Worm (Caenorhabditis elegans) whole organism, young adult: ENCODE results near the gene dnj-9.

ENCODE experiments used
- B0019.2 ChIP-seq: fragments of 200-800 bp; sonication (Bioruptor generic); conservative IDR thresholded peaks from 2 replicates; pipeline ENCODE4 v1.3.6; 2022; ENCODE audit warnings: missing genetic modification reagents, missing genetic modification characterization, missing compliant biosample characterization
- B0261.1 ChIP-seq: sonication (generic microtip); optimal IDR thresholded peaks from 2 replicates; lab custom pipeline; 2016; ENCODE audit warnings: mild to moderate bottlenecking, missing genetic modification characterization, moderate library complexity, missing compliant biosample characterization
- F52B5.7 ChIP-seq: sonication (generic microtip); optimal IDR thresholded peaks from 2 replicates; lab custom pipeline; 2016; ENCODE audit warnings: mild to moderate bottlenecking, missing genetic modification characterization, missing compliant biosample characterization
- F55B11.4 ChIP-seq: sonication (generic microtip); optimal IDR thresholded peaks from 2 replicates; lab custom pipeline; 2016; ENCODE audit warnings: missing compliant biosample characterization, missing genetic modification characterization, borderline replicate concordance; ENCODE audit not compliant: insufficient read depth
- F57A8.1 ChIP-seq: fragments of 200-800 bp; sonication (Bioruptor generic); optimal IDR thresholded peaks from 2 replicates; lab custom pipeline; 2018; ENCODE audit warnings: mild to moderate bottlenecking, missing genetic modification characterization, moderate library complexity, missing compliant biosample characterization
- T07F8.4 ChIP-seq: sonication (generic microtip); optimal IDR thresholded peaks from 2 replicates; lab custom pipeline; 2016; ENCODE audit warnings: mild to moderate bottlenecking, missing genetic modification characterization, moderate library complexity, missing compliant biosample characterization
- Y53F4B.3 ChIP-seq: fragments of 200-800 bp; sonication (Bioruptor generic); IDR thresholded peaks from 2 replicates; pipeline ENCODE4 v1.3.6; 2022; ENCODE audit warnings: missing genetic modification reagents, missing genetic modification characterization, missing compliant biosample characterization
- Y56A3A.18 ChIP-seq: fragments of 200-800 bp; sonication (Bioruptor generic); IDR thresholded peaks from 2 replicates; pipeline ENCODE4 v1.3.6; 2022; ENCODE audit warnings: missing genetic modification reagents, missing genetic modification characterization, missing compliant biosample characterization
- Y79H2A.3 ChIP-seq: fragments of 200-800 bp; sonication (Bioruptor generic); conservative IDR thresholded peaks from 2 replicates; pipeline ENCODE4 v1.3.6; 2022; ENCODE audit warnings: missing genetic modification reagents, missing genetic modification characterization, missing compliant biosample characterization
- ama-1 ChIP-seq, 3 experiments: fragments of 150-350 bp in 1 of 3; sonication (generic microtip) in 2 of 3; optimal IDR thresholded peaks; 2 replicates each; lab custom pipeline; 2014 to 2018; ENCODE audit warnings: missing biosample characterization in 2 of 3, missing genetic modification characterization in 2 of 3, missing genetic modification reagents in 2 of 3
- aptf-2 ChIP-seq: fragments of 200-800 bp; sonication (Bioruptor generic); conservative IDR thresholded peaks from 2 replicates; pipeline ENCODE4 v1.3.6; 2022; ENCODE audit warnings: missing genetic modification reagents, missing genetic modification characterization, missing compliant biosample characterization
- atf-7 ChIP-seq: sonication (generic microtip); optimal IDR thresholded peaks from 2 replicates; lab custom pipeline; 2017; ENCODE audit warnings: mild to moderate bottlenecking, missing genetic modification characterization, missing compliant biosample characterization
- athp-1 ChIP-seq: sonication (generic microtip); optimal IDR thresholded peaks from 2 replicates; lab custom pipeline; 2017; ENCODE audit warnings: mild to moderate bottlenecking, missing genetic modification characterization, missing compliant biosample characterization
- attf-5 ChIP-seq: fragments of 200-800 bp; sonication (Bioruptor generic); optimal IDR thresholded peaks from 2 replicates; lab custom pipeline; 2018; ENCODE audit warnings: mild to moderate bottlenecking, missing genetic modification characterization, missing compliant biosample characterization
- attf-6 ChIP-seq: fragments of 200-800 bp; sonication (Bioruptor generic); IDR thresholded peaks from 2 replicates; pipeline ENCODE4 v1.3.6; 2022; ENCODE audit warnings: missing genetic modification reagents, missing genetic modification characterization, missing compliant biosample characterization
- bed-2 ChIP-seq: fragments of 200-800 bp; sonication (Bioruptor generic); IDR thresholded peaks from 2 replicates; pipeline ENCODE4 v1.3.6; 2022; ENCODE audit warnings: missing genetic modification reagents, missing genetic modification characterization, missing compliant biosample characterization
- cebp-2 ChIP-seq: fragments of 200-800 bp; sonication (Bioruptor generic); IDR thresholded peaks from 2 replicates; pipeline ENCODE4 v1.3.6; 2022; ENCODE audit warnings: missing genetic modification characterization, missing compliant biosample characterization
- ceh-40 ChIP-seq: fragments of 200-800 bp; sonication (Bioruptor generic); IDR thresholded peaks from 2 replicates; pipeline ENCODE4 v1.3.6; 2022; ENCODE audit warnings: missing genetic modification characterization, missing compliant biosample characterization
- ceh-91 ChIP-seq: fragments of 200-800 bp; sonication (Bioruptor generic); IDR thresholded peaks from 2 replicates; pipeline ENCODE4 v1.3.6; 2022; ENCODE audit warnings: missing genetic modification reagents, missing genetic modification characterization, missing compliant biosample characterization
- die-1 ChIP-seq: sonication (generic microtip); optimal IDR thresholded peaks from 2 replicates; lab custom pipeline; 2016; ENCODE audit warnings: missing genotype, mild to moderate bottlenecking, missing genetic modification characterization, missing compliant biosample characterization
- dox-1 ChIP-seq: fragments of 200-800 bp; sonication (Bioruptor generic); IDR thresholded peaks from 2 replicates; pipeline ENCODE4 v1.3.6; 2022; ENCODE audit warnings: missing genetic modification reagents, missing genetic modification characterization, missing compliant biosample characterization
- dpff-1 ChIP-seq: sonication (generic microtip); optimal IDR thresholded peaks from 2 replicates; lab custom pipeline; 2017; ENCODE audit warnings: mild to moderate bottlenecking, missing genetic modification characterization, missing compliant biosample characterization
- efl-1 ChIP-seq: fragments of 150-350 bp; optimal IDR thresholded peaks from 2 replicates; lab custom pipeline; 2014; ENCODE audit warnings: missing biosample characterization, missing genetic modification reagents, missing genetic modification characterization
- ekl-4 ChIP-seq: fragments of 200-800 bp; sonication (Bioruptor generic); IDR thresholded peaks from 2 replicates; pipeline ENCODE4 v1.3.6; 2022; ENCODE audit warnings: missing genetic modification reagents, missing genetic modification characterization, missing compliant biosample characterization
- gei-17 ChIP-seq: fragments of 200-800 bp; sonication (Bioruptor generic); optimal IDR thresholded peaks from 2 replicates; lab custom pipeline; 2018; ENCODE audit warnings: mild to moderate bottlenecking, missing genetic modification characterization, missing compliant biosample characterization
- hlh-12 ChIP-seq: sonication (generic microtip); optimal IDR thresholded peaks from 2 replicates; lab custom pipeline; 2016; ENCODE audit warnings: missing genetic modification characterization, missing compliant biosample characterization
- hlh-26 ChIP-seq: fragments of 200-800 bp; sonication (Bioruptor generic); conservative IDR thresholded peaks from 2 replicates; pipeline ENCODE4 v1.3.6; 2022; ENCODE audit warnings: missing genetic modification reagents, missing genetic modification characterization, missing compliant biosample characterization
- let-526 ChIP-seq: fragments of 200-800 bp; sonication (Bioruptor generic); IDR thresholded peaks from 2 replicates; pipeline ENCODE4 v1.3.6; 2022; ENCODE audit warnings: missing genetic modification reagents, missing genetic modification characterization, missing compliant biosample characterization
- lin-35 ChIP-seq, 3 experiments: fragments of 150-350 bp in 2 of 3; sonication (generic microtip) in 1 of 3; optimal IDR thresholded peaks; 2 replicates each; lab custom pipeline; 2014 to 2018; ENCODE audit warnings: missing biosample characterization in 3 of 3, missing genetic modification characterization in 3 of 3, missing genetic modification reagents in 3 of 3
- lsl-1 ChIP-seq: fragments of 200-800 bp; sonication (Bioruptor generic); optimal IDR thresholded peaks from 2 replicates; lab custom pipeline; 2018; ENCODE audit warnings: mild to moderate bottlenecking, missing genetic modification characterization, moderate library complexity, missing compliant biosample characterization
- lsy-27 ChIP-seq: sonication (generic microtip); optimal IDR thresholded peaks from 2 replicates; lab custom pipeline; 2017; ENCODE audit warnings: missing genetic modification characterization, mild to moderate bottlenecking, missing compliant biosample characterization, antibody characterized with exemption, missing genotype, borderline replicate concordance; ENCODE audit not compliant: insufficient read depth
- madf-10 ChIP-seq: sonication (generic microtip); optimal IDR thresholded peaks from 2 replicates; lab custom pipeline; 2016; ENCODE audit warnings: mild to moderate bottlenecking, missing genetic modification characterization, missing compliant biosample characterization
- madf-3 ChIP-seq: fragments of 200-800 bp; sonication (Bioruptor generic); IDR thresholded peaks from 2 replicates; pipeline ENCODE4 v1.3.6; 2022; ENCODE audit warnings: missing genetic modification reagents, missing genetic modification characterization, missing compliant biosample characterization
- nfya-2 ChIP-seq: fragments of 200-800 bp; sonication (Bioruptor generic); IDR thresholded peaks from 2 replicates; pipeline ENCODE4 v1.3.6; 2022; ENCODE audit warnings: missing genetic modification reagents, missing genetic modification characterization, missing compliant biosample characterization
- pbrm-1 ChIP-seq: fragments of 200-800 bp; sonication (Bioruptor generic); IDR thresholded peaks from 2 replicates; pipeline ENCODE4 v1.3.6; 2022; ENCODE audit warnings: missing genetic modification reagents, missing genetic modification characterization, missing compliant biosample characterization
- rec-8 ChIP-seq, 2 experiments: sonication (generic microtip); optimal IDR thresholded peaks; 2 replicates each; lab custom pipeline; 2016; ENCODE audit warnings: mild to moderate bottlenecking in 2 of 2, missing genetic modification characterization in 2 of 2, missing genetic modification reagents in 2 of 2, missing genotype in 2 of 2, missing biosample characterization in 1 of 2, missing compliant biosample characterization in 1 of 2, moderate library complexity in 1 of 2
- repo-1 ChIP-seq: sonication (generic microtip); optimal IDR thresholded peaks from 2 replicates; lab custom pipeline; 2017; ENCODE audit warnings: mild to moderate bottlenecking, missing genetic modification characterization, missing compliant biosample characterization
- rpc-1 ChIP-seq, 2 experiments: fragments of 150-350 bp in 1 of 2; sonication (generic microtip) in 1 of 2; optimal IDR thresholded peaks; 2 replicates each; lab custom pipeline; 2014 to 2018; ENCODE audit warnings: missing biosample characterization in 1 of 2, missing genetic modification characterization in 1 of 2, missing genetic modification reagents in 1 of 2, missing genotype in 1 of 2
- sea-2 ChIP-seq: fragments of 200-800 bp; sonication (Bioruptor generic); IDR thresholded peaks from 2 replicates; pipeline ENCODE4 v1.3.6; 2022; ENCODE audit warnings: missing genetic modification characterization, missing compliant biosample characterization
- snpc-1.3 ChIP-seq: sonication (generic microtip); optimal IDR thresholded peaks from 2 replicates; lab custom pipeline; 2017; ENCODE audit warnings: missing genetic modification characterization, mild to moderate bottlenecking, missing compliant biosample characterization, antibody characterized with exemption, moderate library complexity, missing genotype, missing genetic modification reagents; ENCODE audit not compliant: insufficient read depth
- snpc-3.4 ChIP-seq: sonication (generic microtip); optimal IDR thresholded peaks from 2 replicates; lab custom pipeline; 2017; ENCODE audit warnings: missing genetic modification characterization, mild to moderate bottlenecking, missing compliant biosample characterization, antibody characterized with exemption, moderate library complexity, missing genotype, missing genetic modification reagents
- snpc-4 ChIP-seq, 5 experiments: fragments of 150-350 bp in 1 of 5; sonication (generic microtip) in 4 of 5; optimal IDR thresholded peaks; 2 replicates each; lab custom pipeline; 2014 to 2018; ENCODE audit warnings: missing genetic modification characterization in 5 of 5, missing biosample characterization in 3 of 5, antibody characterized with exemption in 2 of 5, mild to moderate bottlenecking in 2 of 5, missing compliant biosample characterization in 2 of 5, missing genotype in 2 of 5, moderate library complexity in 2 of 5, missing genetic modification reagents in 1 of 5
- somi-1 ChIP-seq: fragments of 200-800 bp; sonication (Bioruptor generic); optimal IDR thresholded peaks from 2 replicates; lab custom pipeline; 2018; ENCODE audit warnings: mild to moderate bottlenecking, missing genetic modification characterization, missing compliant biosample characterization
- sptf-2 ChIP-seq: fragments of 200-800 bp; sonication (Bioruptor generic); optimal IDR thresholded peaks from 2 replicates; lab custom pipeline; 2018; ENCODE audit warnings: mild to moderate bottlenecking, missing genetic modification characterization, missing compliant biosample characterization
- tbp1 ChIP-seq: fragments of 200-800 bp; sonication (Bioruptor generic); optimal IDR thresholded peaks from 2 replicates; lab custom pipeline; 2018; ENCODE audit warnings: mild to moderate bottlenecking, missing genetic modification characterization, missing compliant biosample characterization
- xnd-1 ChIP-seq: sonication (generic microtip); optimal IDR thresholded peaks from 2 replicates; lab custom pipeline; 2016; ENCODE audit warnings: missing genotype, missing genetic modification reagents, missing genetic modification characterization, missing compliant biosample characterization
- zfh-2 ChIP-seq: fragments of 200-800 bp; sonication (Bioruptor generic); conservative IDR thresholded peaks from 2 replicates; pipeline ENCODE4 v1.3.6; 2022; ENCODE audit warnings: missing genetic modification reagents, missing genetic modification characterization, missing compliant biosample characterization

The dnj-9 gene

ce11 chrII:4881727-4882126, 29.9 kb downstream of the dnj-9 start, which contains the start of gene gst-7 (continued):
- no peak for TF ChIP-seq die-1 (tag; lab: Kevin White, UChicago)
- TF ChIP-seq Y79H2A.3 (GFP tag; lab: Robert Waterston, UW) = no peak
- TF ChIP-seq zfh-2 = no peak
- TF ChIP-seq F52B5.7 = no peak
- no peak for TF ChIP-seq B0261.1 (tag; lab: Kevin White, UChicago)
- no peak for TF ChIP-seq aptf-2
- TF ChIP-seq snpc-4 (GFP tag; optimal IDR thresholded peaks at IDR 0.05; lab: Kevin White, UChicago) = no peak
- TF ChIP-seq snpc-4 (tag; optimal IDR thresholded peaks at IDR 0.05; lab: Kevin White, UChicago) = no peak
- TF ChIP-seq attf-5 (GFP tag; lab: Kevin White, UChicago) = no peak
- no peak for TF ChIP-seq madf-3 (GFP tag; lab: Robert Waterston, UW)
- TF ChIP-seq madf-10 (tag; lab: Kevin White, UChicago) = no peak
- TF ChIP-seq Y56A3A.18 (GFP tag; lab: Robert Waterston, UW) = no peak
- TF ChIP-seq cebp-2 = no peak
- TF ChIP-seq nfya-2 (GFP tag; lab: Robert Waterston, UW) = no peak
- TF ChIP-seq lin-35 (GFP tag; optimal IDR thresholded peaks at IDR 0.05; lab: Kevin White, UChicago) = no peak
- no peak for TF ChIP-seq lsy-27
- no peak for TF ChIP-seq ceh-40
- TF ChIP-seq Y53F4B.3 (GFP tag; lab: Robert Waterston, UW) = no peak
- peak; percentile 10 for TF ChIP-seq lsl-1 (GFP tag; lab: Kevin White, UChicago)
- TF ChIP-seq pbrm-1 (GFP tag; lab: Robert Waterston, UW) = no peak
- no peak for TF ChIP-seq xnd-1 (tag; lab: Kevin White, UChicago)
- no peak for TF ChIP-seq hlh-26 (GFP tag; lab: Robert Waterston, UW)
- no peak for TF ChIP-seq F55B11.4 (tag; lab: Kevin White, UChicago)
- TF ChIP-seq efl-1 (GFP tag; lab: Kevin White, UChicago) = peak; percentile 68
- no peak for TF ChIP-seq sptf-2 (GFP tag; lab: Kevin White, UChicago)
- TF ChIP-seq sea-2 (GFP tag; lab: Robert Waterston, UW) = no peak
- TF ChIP-seq snpc-3.4 (tag; lab: Kevin White, UChicago) = no peak
- TF ChIP-seq atf-7 (tag; lab: Kevin White, UChicago) = no peak
- no peak for TF ChIP-seq dpff-1 (tag; lab: Kevin White, UChicago)
- no peak for TF ChIP-seq ama-1 (optimal IDR thresholded peaks at IDR 0.05; lab: Kevin White, UChicago)
- TF ChIP-seq ama-1 (GFP tag; optimal IDR thresholded peaks at IDR 0.05; lab: Kevin White, UChicago) = no peak
- TF ChIP-seq ekl-4 = no peak
- no peak for TF ChIP-seq athp-1
- no peak for TF ChIP-seq snpc-1.3 (tag; lab: Kevin White, UChicago)
- TF ChIP-seq gei-17 (GFP tag; lab: Kevin White, UChicago) = no peak
- TF ChIP-seq B0019.2 (GFP tag; lab: Robert Waterston, UW) = no peak
- TF ChIP-seq ceh-91 = no peak
- TF ChIP-seq F57A8.1 (GFP tag; lab: Kevin White, UChicago) = no peak
- no peak for TF ChIP-seq bed-2
- TF ChIP-seq rec-8 (tag; optimal IDR thresholded peaks at IDR 0.05; lab: Kevin White, UChicago) = no peak
- no peak for TF ChIP-seq attf-6 (GFP tag; lab: Robert Waterston, UW)
- no peak for TF ChIP-seq hlh-12 (tag; lab: Kevin White, UChicago)
- no peak for TF ChIP-seq T07F8.4 (tag; lab: Kevin White, UChicago)
- no peak for TF ChIP-seq somi-1 (GFP tag; lab: Kevin White, UChicago)
- peak; percentile 41 for TF ChIP-seq tbp1 (GFP tag; lab: Kevin White, UChicago)
- TF ChIP-seq rpc-1 (optimal IDR thresholded peaks at IDR 0.05; lab: Kevin White, UChicago) = no peak
- no peak for TF ChIP-seq rpc-1 (tag; optimal IDR thresholded peaks at IDR 0.05; lab: Kevin White, UChicago)
- TF ChIP-seq repo-1 = no peak
- TF ChIP-seq dox-1 (GFP tag; lab: Robert Waterston, UW) = 0 out of 2 replicates have a peak, but pooled peaks have one; percentile 7
- no peak for TF ChIP-seq let-526 (GFP tag; lab: Robert Waterston, UW)
